Worm (Caenorhabditis elegans): ENCODE measurements around the gene Y59A8B.19.

- no peak for TF ChIP-seq pha-4 (tag; optimal IDR thresholded peaks at IDR 0.05)
- no peak for TF ChIP-seq mxl-1 (tag; optimal IDR thresholded peaks at IDR 0.05)
- no peak for TF ChIP-seq let-526 (GFP tag; IDR thresholded peaks at IDR 0.05)
- no peak for TF ChIP-seq egl-18 (GFP tag; IDR thresholded peaks at IDR 0.05)
- no peak for TF ChIP-seq him-1 (tag; optimal IDR thresholded peaks at IDR 0.05)
- no peak for TF ChIP-seq snpc-4 (GFP tag; optimal IDR thresholded peaks at IDR 0.05)
- TF ChIP-seq snpc-4 (tag; optimal IDR thresholded peaks at IDR 0.05): no peak
- no peak for TF ChIP-seq hsf-1 (GFP tag; IDR thresholded peaks at IDR 0.05)
- TF ChIP-seq lin-40 (tag; optimal IDR thresholded peaks at IDR 0.05): no peak
- no peak for TF ChIP-seq dpl-1 (GFP tag; optimal IDR thresholded peaks at IDR 0.05)
- no peak for TF ChIP-seq dox-1 (GFP tag; IDR thresholded peaks at IDR 0.05)
- no peak for TF ChIP-seq ets-4 (GFP tag; optimal IDR thresholded peaks at IDR 0.05)
- TF ChIP-seq mes-4 (tag; optimal IDR thresholded peaks at IDR 0.05): no peak
- no peak for TF ChIP-seq unc-62 (GFP tag; optimal IDR thresholded peaks at IDR 0.05)
- TF ChIP-seq tlf-1 (GFP tag; optimal IDR thresholded peaks at IDR 0.05): no peak
Measured at ce11 chrV:18017226-18017625, 10.2 kb downstream of the Y59A8B.19 start, which contains the start of gene srh-134.
